Fruit fly (Drosophila melanogaster) whole organism, wandering third instar larva: ENCODE results near the gene CG3961.

ENCODE experiments used
- Abd-B ChIP-seq: fragments of >200 bp; optimal IDR thresholded peaks from 2 replicates; lab custom pipeline; 2017; ENCODE audit warnings: missing biosample characterization, missing genetic modification characterization
- GATAd ChIP-seq: sonication (Bioruptor generic); optimal IDR thresholded peaks from 2 replicates; lab custom pipeline; 2016; ENCODE audit warnings: missing biosample characterization, missing genetic modification characterization
- Hnf4 ChIP-seq: fragments of 200-800 bp; sonication (Bioruptor generic); optimal IDR thresholded peaks from 2 replicates; lab custom pipeline; 2016; ENCODE audit warnings: missing biosample characterization, mild to moderate bottlenecking, missing genetic modification characterization
- Hr78 ChIP-seq: fragments of >200 bp; optimal IDR thresholded peaks from 2 replicates; lab custom pipeline; 2017; ENCODE audit warnings: missing biosample characterization, missing genetic modification characterization
- Mio ChIP-seq: sonication (Bioruptor generic); optimal IDR thresholded peaks from 2 replicates; lab custom pipeline; 2016; ENCODE audit warnings: missing biosample characterization, missing genetic modification characterization
- N ChIP-seq: fragments of >200 bp; optimal IDR thresholded peaks from 2 replicates; lab custom pipeline; 2018; ENCODE audit warnings: missing biosample characterization, missing external identifiers, missing genetic modification characterization
- Rel ChIP-seq, 2 experiments: fragments of 200-800 bp; sonication (Bioruptor generic) in 1 of 2; optimal IDR thresholded peaks; 2 replicates in 1 of 2; 3 replicates in 1 of 2; lab custom pipeline; 2016 to 2019; ENCODE audit warnings: mild to moderate bottlenecking in 2 of 2, missing biosample characterization in 2 of 2, missing genetic modification characterization in 2 of 2, moderate library complexity in 1 of 2
- h ChIP-seq: fragments of 200-800 bp; sonication (Bioruptor generic); optimal IDR thresholded peaks from 3 replicates; lab custom pipeline; 2016; ENCODE audit warnings: missing biosample characterization, mild to moderate bottlenecking, missing genetic modification characterization
- lola ChIP-seq: fragments of >200 bp; optimal IDR thresholded peaks from 2 replicates; lab custom pipeline; 2017; ENCODE audit warnings: missing biosample characterization, missing genetic modification characterization
- psq ChIP-seq: fragments of 200-800 bp; sonication (Bioruptor generic); optimal IDR thresholded peaks from 3 replicates; lab custom pipeline; 2017; ENCODE audit warnings: missing biosample characterization, mild to moderate bottlenecking, missing genetic modification characterization, moderate library complexity
- usp ChIP-seq: fragments of >200 bp; optimal IDR thresholded peaks from 2 replicates; lab custom pipeline; 2017; ENCODE audit warnings: missing biosample characterization, missing genetic modification characterization

DNA sequence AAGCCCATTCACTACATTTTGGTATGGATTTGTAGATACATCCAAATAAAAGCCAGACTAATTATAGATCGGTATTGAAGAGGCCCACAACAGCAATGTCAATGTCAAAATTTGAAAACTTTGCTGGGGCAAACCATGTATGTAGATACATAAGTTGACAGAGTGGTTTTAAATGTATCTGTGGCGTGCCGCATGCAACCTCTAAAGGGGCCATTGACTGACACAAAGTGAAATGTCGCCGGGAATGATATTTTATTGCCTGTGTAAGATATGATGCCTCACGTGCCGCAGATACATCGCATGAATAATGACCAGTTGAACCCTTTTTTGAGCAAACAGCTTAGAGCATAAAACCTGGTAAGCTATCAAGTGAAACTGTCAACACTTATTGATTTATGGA lies 57.6 kb downstream of the CG3961 start:
- TF ChIP-seq Mio (GFP tag; lab: Kevin White, UChicago) (no peak), lola (no peak), N (GFP tag; lab: Kevin White, UChicago) (no peak), Abd-B (GFP tag; lab: Kevin White, UChicago) (no peak), Rel (GFP tag; optimal IDR thresholded peaks at IDR 0.05; lab: Kevin White, UChicago) (no peak), Rel (tag; optimal IDR thresholded peaks at IDR 0.05; lab: Kevin White, UChicago) (no peak), psq (no peak), usp (GFP tag; lab: Kevin White, UChicago) (no peak), Hnf4 (GFP tag; lab: Kevin White, UChicago) (no peak), GATAd (GFP tag; lab: Kevin White, UChicago) (no peak), h (GFP tag; lab: Kevin White, UChicago) (no peak), Hr78 (GFP tag; lab: Kevin White, UChicago) (no peak)
